Worm (Caenorhabditis elegans): ENCODE measurements around the gene nhr-102.

ce11 chrV:15876308-15876707 lies at the start of gene nhr-102:
- TF ChIP-seq dao-5 (tag; optimal IDR thresholded peaks at IDR 0.05) (no peak), him-1 (tag; optimal IDR thresholded peaks at IDR 0.05) (no peak), W03F9.2 (tag; optimal IDR thresholded peaks at IDR 0.05) (no peak)

All from whole organism, L4/young adult.